Fruit fly (Drosophila melanogaster) whole organism, pupa: Measurements from ENCODE around the gene dsd.
A peak's percentile ranks its signal among the peaks of the same experiment; 100 is the strongest.

Experiments used
- CG10348 ChIP-seq: fragments of 200-800 bp; sonication (Bioruptor generic); IDR thresholded peaks from 2 replicates; pipeline ENCODE4 v1.3.6; 2022; ENCODE audit warnings: missing biosample characterization, missing genetic modification characterization
- CG12605 ChIP-seq: fragments of 200-800 bp; sonication (Bioruptor generic); IDR thresholded peaks from 2 replicates; pipeline ENCODE4 v1.3.6; 2022; ENCODE audit warnings: missing biosample characterization, missing genetic modification characterization
- CG15710 ChIP-seq: fragments of 200-800 bp; sonication (Bioruptor generic); optimal IDR thresholded peaks from 2 replicates; lab custom pipeline; 2018; ENCODE audit warnings: missing biosample characterization, mild to moderate bottlenecking, missing genetic modification characterization, moderate library complexity
- CG17806 ChIP-seq: fragments of 200-800 bp; sonication (Bioruptor generic); optimal IDR thresholded peaks from 2 replicates; lab custom pipeline; 2018; ENCODE audit warnings: missing biosample characterization, mild to moderate bottlenecking, missing genetic modification characterization, moderate library complexity
- CG4496 ChIP-seq: fragments of 200-800 bp; sonication (Bioruptor generic); IDR thresholded peaks from 3 replicates; pipeline ENCODE4 v1.3.6; 2022; ENCODE audit warnings: missing biosample characterization, missing genetic modification characterization
- CG9948 ChIP-seq: fragments of 200-800 bp; sonication (Bioruptor generic); optimal IDR thresholded peaks from 2 replicates; lab custom pipeline; 2018; ENCODE audit warnings: missing biosample characterization, mild to moderate bottlenecking, missing genetic modification characterization, moderate library complexity
- D1 ChIP-seq: fragments of 200-800 bp; sonication (Bioruptor generic); optimal IDR thresholded peaks from 2 replicates; lab custom pipeline; 2018; ENCODE audit warnings: missing biosample characterization, mild to moderate bottlenecking, missing genetic modification characterization, moderate library complexity
- EcR ChIP-seq: fragments of 200-800 bp; sonication (Bioruptor generic); optimal IDR thresholded peaks from 3 replicates; lab custom pipeline; 2019; ENCODE audit warnings: missing biosample characterization, missing genetic modification characterization, mild to moderate bottlenecking, moderate library complexity, missing genetic modification reagents
- Ets98B ChIP-seq: fragments of 200-800 bp; sonication (Bioruptor generic); IDR thresholded peaks from 2 replicates; pipeline ENCODE4 v1.3.6; 2022; ENCODE audit warnings: missing biosample characterization, missing genetic modification characterization

- TF ChIP-seq CG4496 (GFP tag; lab: Robert Waterston, UW) (no peak), CG9948 (tag; lab: Kevin White, UChicago) (peak; percentile 26), D1 (tag; lab: Kevin White, UChicago) (no peak), CG15710 (tag; lab: Kevin White, UChicago) (no peak), EcR (GFP tag; lab: Kevin White, UChicago) (no peak), CG10348 (GFP tag; lab: Robert Waterston, UW) (no peak), CG12605 (GFP tag; lab: Robert Waterston, UW) (no peak), CG17806 (tag; lab: Kevin White, UChicago) (peak; percentile 6), Ets98B (GFP tag; lab: Robert Waterston, UW) (no peak)
These were observed 49.1 kb downstream of the dsd start for dm6 chr3R:27557970-27558659.
